Worm (Caenorhabditis elegans) whole organism, L1 larva: Measurements from ENCODE around the gene madf-4.

Experiments used
- C04F5.9 ChIP-seq: sonication (generic microtip); optimal IDR thresholded peaks from 2 replicates; lab custom pipeline; 2016; ENCODE audit warnings: missing genetic modification characterization, missing compliant biosample characterization
- aly-2 ChIP-seq: fragments of 150-350 bp; optimal IDR thresholded peaks from 2 replicates; lab custom pipeline; 2014; ENCODE audit warnings: missing biosample characterization, missing genetic modification characterization
- ama-1 ChIP-seq: fragments of 150-350 bp; optimal IDR thresholded peaks from 2 replicates; lab custom pipeline; 2014
- blmp-1 ChIP-seq: fragments of 150-350 bp; optimal IDR thresholded peaks from 2 replicates; lab custom pipeline; 2014; ENCODE audit warnings: missing biosample characterization, missing genetic modification characterization
- ceh-8 ChIP-seq: fragments of 200-800 bp; sonication (Bioruptor generic); optimal IDR thresholded peaks from 2 replicates; lab custom pipeline; 2018; ENCODE audit warnings: mild to moderate bottlenecking, missing genetic modification characterization, moderate library complexity, missing compliant biosample characterization
- ces-1 ChIP-seq: fragments of 150-350 bp; optimal IDR thresholded peaks from 2 replicates; lab custom pipeline; 2014; ENCODE audit warnings: missing biosample characterization, missing genetic modification reagents, missing genetic modification characterization
- dpl-1 ChIP-seq, 3 experiments: fragments of 150-350 bp in 2 of 3; sonication (generic microtip) in 1 of 3; optimal IDR thresholded peaks; 2 replicates each; lab custom pipeline; 2014 to 2017; ENCODE audit warnings: missing biosample characterization in 3 of 3, missing genetic modification characterization in 3 of 3, missing genetic modification reagents in 3 of 3
- dsc-1 ChIP-seq: sonication (generic microtip); optimal IDR thresholded peaks from 2 replicates; lab custom pipeline; 2016; ENCODE audit warnings: mild to moderate bottlenecking, missing genetic modification characterization, missing compliant biosample characterization
- efl-1 ChIP-seq, 4 experiments: fragments of 150-350 bp; optimal IDR thresholded peaks in 3 of 4; peaks in 1 of 4; 1 replicate in 1 of 4; 2 replicates in 3 of 4; lab custom pipeline; 2014; ENCODE audit warnings: missing biosample characterization in 2 of 4, missing genetic modification characterization in 2 of 4, missing genetic modification reagents in 2 of 4
- egl-27 ChIP-seq, 2 experiments: fragments of 150-350 bp in 1 of 2; sonication (generic microtip); optimal IDR thresholded peaks; 3 replicates each; lab custom pipeline; 2017 to 2018; ENCODE audit warnings: missing biosample characterization in 2 of 2, missing genetic modification characterization in 2 of 2, missing genetic modification reagents in 2 of 2
- elt-3 ChIP-seq, 6 experiments: fragments of 150-350 bp in 1 of 6; sonication (generic microtip); optimal IDR thresholded peaks; 2 replicates each; lab custom pipeline; 2017 to 2018; ENCODE audit warnings: missing biosample characterization in 6 of 6, missing genetic modification characterization in 6 of 6, inconsistent platforms in 1 of 6
- fkh-4 ChIP-seq: sonication (generic microtip); optimal IDR thresholded peaks from 2 replicates; lab custom pipeline; 2016; ENCODE audit warnings: missing compliant biosample characterization, missing genetic modification characterization, borderline replicate concordance
- hpl-2 ChIP-seq: fragments of 150-350 bp; optimal IDR thresholded peaks from 2 replicates; lab custom pipeline; 2014; ENCODE audit warnings: missing biosample characterization, missing genetic modification reagents, missing genetic modification characterization
- irx-1 ChIP-seq: sonication (generic microtip); optimal IDR thresholded peaks from 2 replicates; lab custom pipeline; 2016; ENCODE audit warnings: missing genetic modification characterization, missing compliant biosample characterization
- lin-13 ChIP-seq: fragments of 150-350 bp; optimal IDR thresholded peaks from 2 replicates; lab custom pipeline; 2014; ENCODE audit warnings: missing biosample characterization, missing genetic modification reagents, missing genetic modification characterization
- lin-15B ChIP-seq: fragments of 150-350 bp; sonication (generic microtip); optimal IDR thresholded peaks from 3 replicates; lab custom pipeline; 2014; ENCODE audit warnings: missing biosample characterization, missing genetic modification characterization
- lin-35 ChIP-seq, 2 experiments: fragments of 150-350 bp; optimal IDR thresholded peaks; 2 replicates each; lab custom pipeline; 2014; ENCODE audit warnings: missing biosample characterization in 2 of 2, missing genetic modification characterization in 2 of 2, missing genetic modification reagents in 2 of 2
- lin-39 ChIP-seq: fragments of 150-350 bp; optimal IDR thresholded peaks from 2 replicates; lab custom pipeline; 2014; ENCODE audit warnings: missing biosample characterization, missing genetic modification reagents, missing genetic modification characterization
- mef-2 ChIP-seq: fragments of 150-350 bp; optimal IDR thresholded peaks from 2 replicates; lab custom pipeline; 2014; ENCODE audit warnings: missing biosample characterization, missing genetic modification characterization
- nhr-19 ChIP-seq: fragments of 200-800 bp; sonication (Bioruptor generic); conservative IDR thresholded peaks from 2 replicates; pipeline ENCODE4 v1.3.6; 2022; ENCODE audit warnings: missing genetic modification characterization, missing compliant biosample characterization
- nhr-47 ChIP-seq: sonication (generic microtip); optimal IDR thresholded peaks from 2 replicates; lab custom pipeline; 2016; ENCODE audit warnings: mild to moderate bottlenecking, missing genetic modification characterization, moderate library complexity, missing compliant biosample characterization
- nhr-71 ChIP-seq: sonication (generic microtip); optimal IDR thresholded peaks from 2 replicates; lab custom pipeline; 2016; ENCODE audit warnings: mild to moderate bottlenecking, missing genetic modification characterization, moderate library complexity, missing compliant biosample characterization
- nhr-76 ChIP-seq: sonication (generic microtip); optimal IDR thresholded peaks from 2 replicates; lab custom pipeline; 2017; ENCODE audit warnings: missing biosample characterization, missing genetic modification characterization
- nhr-77 ChIP-seq: fragments of 150-350 bp; optimal IDR thresholded peaks from 2 replicates; lab custom pipeline; 2014; ENCODE audit warnings: missing biosample characterization, missing genetic modification characterization
- nhr-90 ChIP-seq: sonication (generic microtip); optimal IDR thresholded peaks from 2 replicates; lab custom pipeline; 2016; ENCODE audit warnings: mild to moderate bottlenecking, missing genetic modification characterization, missing compliant biosample characterization; ENCODE audit not compliant: poor library complexity
- pax-3 ChIP-seq: fragments of 200-800 bp; sonication (Bioruptor generic); optimal IDR thresholded peaks from 2 replicates; lab custom pipeline; 2018; ENCODE audit warnings: mild to moderate bottlenecking, missing genetic modification characterization, moderate library complexity, missing compliant biosample characterization
- pqm-1 ChIP-seq: sonication (generic microtip); optimal IDR thresholded peaks from 3 replicates; lab custom pipeline; 2017; ENCODE audit warnings: missing biosample characterization, missing genetic modification characterization
- rnt-1 ChIP-seq: sonication (generic microtip); optimal IDR thresholded peaks from 2 replicates; lab custom pipeline; 2016; ENCODE audit warnings: mild to moderate bottlenecking, missing genetic modification characterization, moderate library complexity, missing compliant biosample characterization
- sox-4 ChIP-seq: sonication (generic microtip); optimal IDR thresholded peaks from 2 replicates; lab custom pipeline; 2016; ENCODE audit warnings: missing genetic modification characterization, missing compliant biosample characterization
- sptf-1 ChIP-seq: fragments of 150-350 bp; optimal IDR thresholded peaks from 2 replicates; lab custom pipeline; 2014; ENCODE audit warnings: missing biosample characterization, missing genetic modification characterization
- sup-37 ChIP-seq: fragments of 200-800 bp; sonication (Bioruptor generic); optimal IDR thresholded peaks from 2 replicates; lab custom pipeline; 2018; ENCODE audit warnings: mild to moderate bottlenecking, missing genetic modification characterization, missing compliant biosample characterization
- swsn-7 ChIP-seq: sonication (generic microtip); optimal IDR thresholded peaks from 2 replicates; lab custom pipeline; 2016; ENCODE audit warnings: missing genetic modification characterization, missing compliant biosample characterization
- unc-130 ChIP-seq: fragments of 150-350 bp; optimal IDR thresholded peaks from 2 replicates; lab custom pipeline; 2017; ENCODE audit warnings: missing biosample characterization, missing genetic modification characterization, inconsistent platforms
- unc-62 ChIP-seq: fragments of 150-350 bp; optimal IDR thresholded peaks from 2 replicates; lab custom pipeline; 2014; ENCODE audit warnings: missing biosample characterization, missing genetic modification reagents, missing genetic modification characterization
- unc-86 ChIP-seq: sonication (generic microtip); optimal IDR thresholded peaks from 2 replicates; lab custom pipeline; 2016; ENCODE audit warnings: missing genetic modification characterization, missing compliant biosample characterization
- zag-1 ChIP-seq: fragments of 150-350 bp; optimal IDR thresholded peaks from 2 replicates; lab custom pipeline; 2014; ENCODE audit warnings: missing biosample characterization, missing genetic modification characterization
- ztf-11 ChIP-seq, 2 experiments: sonication (generic microtip); optimal IDR thresholded peaks; 2 replicates each; lab custom pipeline; 2016 to 2017; ENCODE audit warnings: missing genetic modification characterization in 2 of 2, missing biosample characterization in 1 of 2, missing compliant biosample characterization in 1 of 2
- ztf-4 ChIP-seq: fragments of 150-350 bp; optimal IDR thresholded peaks from 2 replicates; lab custom pipeline; 2014; ENCODE audit warnings: missing biosample characterization, missing genetic modification characterization

The madf-4 gene

ce11 chrV:9962394-9962793 is at the start of gene madf-4:
Gene madf-4, minus strand, starts transcription at chrV:9962494.
- TF ChIP-seq pax-3: no peak
- TF ChIP-seq rnt-1 (tag; lab: Kevin White, UChicago): no peak
- no peak for TF ChIP-seq ztf-11 (tag; optimal IDR thresholded peaks at IDR 0.05; lab: Kevin White, UChicago)
- no peak for TF ChIP-seq unc-62 (GFP tag; lab: Kevin White, UChicago)
- no peak for TF ChIP-seq ama-1 (lab: Kevin White, UChicago)
- TF ChIP-seq mef-2: no peak

- TF ChIP-seq dsc-1 (no peak), lin-15B (tag; lab: Kevin White, UChicago) (no peak), fkh-4 (tag; lab: Kevin White, UChicago) (no peak), nhr-77 (tag; lab: Kevin White, UChicago) (no peak), C04F5.9 (no peak), unc-130 (no peak), nhr-47 (tag; lab: Kevin White, UChicago) (no peak), zag-1 (tag; lab: Kevin White, UChicago) (no peak), sup-37 (GFP tag; lab: Kevin White, UChicago) (no peak), hpl-2 (GFP tag; lab: Kevin White, UChicago) (no peak), lin-13 (GFP tag; lab: Kevin White, UChicago) (no peak), blmp-1 (tag; lab: Kevin White, UChicago) (no peak), nhr-90 (no peak), pqm-1 (tag; lab: Kevin White, UChicago) (no peak), ztf-4 (tag; lab: Kevin White, UChicago) (no peak), sptf-1 (tag; lab: Kevin White, UChicago) (no peak), nhr-19 (GFP tag; lab: Robert Waterston, UW) (no peak)
These were observed 49.3 kb upstream of the madf-4 start, which contains the start of gene lea-1 for ce11 chrV:10011623-10012022. Gene lea-1, plus strand, starts transcription at chrV:10011923.

ce11 chrV:10007484-10007883 is 45.2 kb upstream of the madf-4 start:
- TF ChIP-seq egl-27 (tag; optimal IDR thresholded peaks at IDR 0.05; lab: Kevin White, UChicago) (no peak), sox-4 (tag; lab: Kevin White, UChicago) (no peak)

ce11 chrV:10006374-10006773 is 44.1 kb upstream of the madf-4 start:
- TF ChIP-seq aly-2: no peak
- TF ChIP-seq unc-62 (GFP tag; lab: Kevin White, UChicago): no peak
- no peak for TF ChIP-seq irx-1 (tag; lab: Kevin White, UChicago)
- TF ChIP-seq ama-1 (lab: Kevin White, UChicago): no peak
- TF ChIP-seq lin-39 (tag; lab: Kevin White, UChicago): no peak
- no peak for TF ChIP-seq unc-86 (tag; lab: Kevin White, UChicago)
- peak in 1 of 2 experiments; percentile 8 for TF ChIP-seq lin-35 (GFP tag; optimal IDR thresholded peaks at IDR 0.05; lab: Kevin White, UChicago)
- TF ChIP-seq dpl-1 (GFP tag; optimal IDR thresholded peaks at IDR 0.05; lab: Kevin White, UChicago): no peak
- TF ChIP-seq elt-3 (tag; optimal IDR thresholded peaks at IDR 0.05; lab: Kevin White, UChicago): peak in 1 of 6 experiments; percentile 27
- TF ChIP-seq swsn-7: no peak
- TF ChIP-seq ceh-8: no peak
- no peak for TF ChIP-seq rnt-1 (tag; lab: Kevin White, UChicago)
- TF ChIP-seq nhr-76 (tag; lab: Kevin White, UChicago): no peak
- TF ChIP-seq ces-1 (GFP tag; lab: Kevin White, UChicago): no peak
- TF ChIP-seq efl-1 (optimal IDR thresholded peaks at IDR 0.05; lab: Kevin White, UChicago): no peak
- peak in 1 of 2 experiments; percentile 90 for TF ChIP-seq efl-1 (GFP tag; optimal IDR thresholded peaks at IDR 0.05 in 1 of 2; lab: Kevin White, UChicago)
- no peak for TF ChIP-seq nhr-71 (tag; lab: Kevin White, UChicago)
- TF ChIP-seq unc-130: peak; percentile 34
- no peak for TF ChIP-seq blmp-1 (tag; lab: Kevin White, UChicago)
